Worm (Caenorhabditis elegans) whole organism, young adult: Measurements from ENCODE around the gene dhs-24.

Experiments used
- B0336.3 ChIP-seq: fragments of 200-800 bp; sonication (Bioruptor generic); IDR thresholded peaks from 2 replicates; pipeline ENCODE4 v1.3.6; 2022; ENCODE audit warnings: missing genetic modification characterization, missing compliant biosample characterization
- C06A6.2 ChIP-seq: fragments of 200-800 bp; sonication (Bioruptor generic); conservative IDR thresholded peaks from 2 replicates; pipeline ENCODE4 v1.3.6; 2022; ENCODE audit warnings: missing genetic modification characterization, missing compliant biosample characterization
- D2030.7 ChIP-seq: fragments of 200-800 bp; sonication (Bioruptor generic); IDR thresholded peaks from 2 replicates; pipeline ENCODE4 v1.3.6; 2022; ENCODE audit warnings: missing genetic modification reagents, missing genetic modification characterization, missing compliant biosample characterization
- F10E7.11 ChIP-seq: sonication (generic microtip); optimal IDR thresholded peaks from 2 replicates; lab custom pipeline; 2017; ENCODE audit warnings: mild to moderate bottlenecking, missing genetic modification characterization, moderate library complexity, missing compliant biosample characterization
- F23B12.7 ChIP-seq: sonication (generic microtip); optimal IDR thresholded peaks from 2 replicates; lab custom pipeline; 2017; ENCODE audit warnings: missing genetic modification characterization, mild to moderate bottlenecking, missing compliant biosample characterization, antibody characterized with exemption, moderate library complexity; ENCODE audit not compliant: insufficient read depth
- F39B2.1 ChIP-seq: fragments of 200-800 bp; sonication (Bioruptor generic); IDR thresholded peaks from 2 replicates; pipeline ENCODE4 v1.3.6; 2022; ENCODE audit warnings: missing genetic modification reagents, missing genetic modification characterization, missing compliant biosample characterization
- K11D2.4 ChIP-seq: fragments of 200-800 bp; sonication (Bioruptor generic); IDR thresholded peaks from 2 replicates; pipeline ENCODE4 v1.3.6; 2022; ENCODE audit warnings: missing genetic modification reagents, missing genetic modification characterization, missing compliant biosample characterization
- Y95B8A.8 ChIP-seq: fragments of 200-800 bp; sonication (Bioruptor generic); IDR thresholded peaks from 2 replicates; pipeline ENCODE4 v1.3.6; 2022; ENCODE audit warnings: missing genetic modification reagents, missing genetic modification characterization, missing compliant biosample characterization
- atf-7 ChIP-seq: sonication (generic microtip); optimal IDR thresholded peaks from 2 replicates; lab custom pipeline; 2017; ENCODE audit warnings: mild to moderate bottlenecking, missing genetic modification characterization, missing compliant biosample characterization
- cebp-1 ChIP-seq, 2 experiments: fragments of 200-800 bp in 1 of 2; sonication (Bioruptor generic) in 1 of 2; sonication (generic microtip) in 1 of 2; IDR thresholded peaks in 1 of 2; optimal IDR thresholded peaks in 1 of 2; 2 replicates each; pipeline versions ENCODE4 v1.3.6 to Lab custom; 2017 to 2022; ENCODE audit warnings: missing compliant biosample characterization in 2 of 2, missing genetic modification characterization in 2 of 2, mild to moderate bottlenecking in 1 of 2, missing genetic modification reagents in 1 of 2, moderate library complexity in 1 of 2
- cebp-2 ChIP-seq: fragments of 200-800 bp; sonication (Bioruptor generic); IDR thresholded peaks from 2 replicates; pipeline ENCODE4 v1.3.6; 2022; ENCODE audit warnings: missing genetic modification characterization, missing compliant biosample characterization
- ceh-27 ChIP-seq: fragments of 200-800 bp; sonication (Bioruptor generic); optimal IDR thresholded peaks from 2 replicates; lab custom pipeline; 2018; ENCODE audit warnings: mild to moderate bottlenecking, missing genetic modification characterization, moderate library complexity, missing compliant biosample characterization
- ceh-79 ChIP-seq: sonication (generic microtip); optimal IDR thresholded peaks from 2 replicates; lab custom pipeline; 2017; ENCODE audit warnings: mild to moderate bottlenecking, missing genetic modification characterization, missing compliant biosample characterization
- ceh-91 ChIP-seq: fragments of 200-800 bp; sonication (Bioruptor generic); IDR thresholded peaks from 2 replicates; pipeline ENCODE4 v1.3.6; 2022; ENCODE audit warnings: missing genetic modification reagents, missing genetic modification characterization, missing compliant biosample characterization
- egl-18 ChIP-seq: fragments of 200-800 bp; sonication (Bioruptor generic); IDR thresholded peaks from 2 replicates; pipeline ENCODE4 v1.3.6; 2022; ENCODE audit warnings: missing genetic modification reagents, missing genetic modification characterization, missing compliant biosample characterization
- hrde-1 ChIP-seq: sonication (generic microtip); optimal IDR thresholded peaks from 2 replicates; lab custom pipeline; 2016; ENCODE audit warnings: missing genetic modification characterization, mild to moderate bottlenecking, missing compliant biosample characterization, moderate library complexity, missing genotype, missing genetic modification reagents, borderline replicate concordance
- let-526 ChIP-seq: fragments of 200-800 bp; sonication (Bioruptor generic); IDR thresholded peaks from 2 replicates; pipeline ENCODE4 v1.3.6; 2022; ENCODE audit warnings: missing genetic modification reagents, missing genetic modification characterization, missing compliant biosample characterization
- let-607 ChIP-seq, 2 experiments: fragments of 200-800 bp in 1 of 2; sonication (Bioruptor generic) in 1 of 2; sonication (generic microtip) in 1 of 2; optimal IDR thresholded peaks; 2 replicates each; lab custom pipeline; 2016 to 2018; ENCODE audit warnings: mild to moderate bottlenecking in 2 of 2, missing compliant biosample characterization in 2 of 2, missing genetic modification characterization in 2 of 2, moderate library complexity in 2 of 2, missing genotype in 1 of 2
- lin-26 ChIP-seq: fragments of 200-800 bp; sonication (Bioruptor generic); IDR thresholded peaks from 2 replicates; pipeline ENCODE4 v1.3.6; 2022; ENCODE audit warnings: missing genetic modification reagents, missing genetic modification characterization, missing compliant biosample characterization
- madf-6 ChIP-seq: fragments of 200-800 bp; sonication (Bioruptor generic); IDR thresholded peaks from 2 replicates; pipeline ENCODE4 v1.3.6; 2022; ENCODE audit warnings: missing genetic modification reagents, missing genetic modification characterization, missing compliant biosample characterization
- mcd-1 ChIP-seq: fragments of 200-800 bp; sonication (Bioruptor generic); IDR thresholded peaks from 2 replicates; pipeline ENCODE4 v1.3.6; 2022; ENCODE audit warnings: missing genetic modification reagents, missing genetic modification characterization, missing compliant biosample characterization
- mxl-1 ChIP-seq: sonication (generic microtip); optimal IDR thresholded peaks from 2 replicates; lab custom pipeline; 2016; ENCODE audit warnings: missing genetic modification characterization, missing compliant biosample characterization
- nfyb-1 ChIP-seq: fragments of 200-800 bp; sonication (Bioruptor generic); IDR thresholded peaks from 2 replicates; pipeline ENCODE4 v1.3.6; 2022; ENCODE audit warnings: missing genetic modification reagents, missing genetic modification characterization, missing compliant biosample characterization
- nhr-179 ChIP-seq: sonication (generic microtip); optimal IDR thresholded peaks from 2 replicates; lab custom pipeline; 2016; ENCODE audit warnings: mild to moderate bottlenecking, missing genetic modification characterization, missing compliant biosample characterization
- nhr-80 ChIP-seq: sonication (generic microtip); optimal IDR thresholded peaks from 2 replicates; lab custom pipeline; 2016; ENCODE audit warnings: missing genetic modification characterization, missing compliant biosample characterization
- pbrm-1 ChIP-seq: fragments of 200-800 bp; sonication (Bioruptor generic); IDR thresholded peaks from 2 replicates; pipeline ENCODE4 v1.3.6; 2022; ENCODE audit warnings: missing genetic modification reagents, missing genetic modification characterization, missing compliant biosample characterization
- rcor-1 ChIP-seq: fragments of 200-800 bp; sonication (Bioruptor generic); IDR thresholded peaks from 2 replicates; pipeline ENCODE4 v1.3.6; 2022; ENCODE audit warnings: missing genetic modification reagents, missing genetic modification characterization, missing compliant biosample characterization
- rec-8 ChIP-seq, 2 experiments: sonication (generic microtip); optimal IDR thresholded peaks; 2 replicates each; lab custom pipeline; 2016; ENCODE audit warnings: mild to moderate bottlenecking in 2 of 2, missing genetic modification characterization in 2 of 2, missing genetic modification reagents in 2 of 2, missing genotype in 2 of 2, missing biosample characterization in 1 of 2, missing compliant biosample characterization in 1 of 2, moderate library complexity in 1 of 2
- repo-1 ChIP-seq: sonication (generic microtip); optimal IDR thresholded peaks from 2 replicates; lab custom pipeline; 2017; ENCODE audit warnings: mild to moderate bottlenecking, missing genetic modification characterization, missing compliant biosample characterization
- snpc-1.1 ChIP-seq: sonication (generic microtip); optimal IDR thresholded peaks from 2 replicates; lab custom pipeline; 2017; ENCODE audit warnings: missing genetic modification characterization, mild to moderate bottlenecking, missing compliant biosample characterization, antibody characterized with exemption, moderate library complexity, missing genotype, missing genetic modification reagents; ENCODE audit not compliant: insufficient read depth
- snpc-3.4 ChIP-seq: sonication (generic microtip); optimal IDR thresholded peaks from 2 replicates; lab custom pipeline; 2017; ENCODE audit warnings: missing genetic modification characterization, mild to moderate bottlenecking, missing compliant biosample characterization, antibody characterized with exemption, moderate library complexity, missing genotype, missing genetic modification reagents
- snpc-4 ChIP-seq, 5 experiments: fragments of 150-350 bp in 1 of 5; sonication (generic microtip) in 4 of 5; optimal IDR thresholded peaks; 2 replicates each; lab custom pipeline; 2014 to 2018; ENCODE audit warnings: missing genetic modification characterization in 5 of 5, missing biosample characterization in 3 of 5, antibody characterized with exemption in 2 of 5, mild to moderate bottlenecking in 2 of 5, missing compliant biosample characterization in 2 of 5, missing genotype in 2 of 5, moderate library complexity in 2 of 5, missing genetic modification reagents in 1 of 5
- somi-1 ChIP-seq: fragments of 200-800 bp; sonication (Bioruptor generic); optimal IDR thresholded peaks from 2 replicates; lab custom pipeline; 2018; ENCODE audit warnings: mild to moderate bottlenecking, missing genetic modification characterization, missing compliant biosample characterization
- tbx-9 ChIP-seq: sonication (generic microtip); optimal IDR thresholded peaks from 2 replicates; lab custom pipeline; 2016; ENCODE audit warnings: borderline replicate concordance, missing genetic modification characterization, inconsistent platforms, missing compliant biosample characterization
- ztf-18 ChIP-seq: sonication (generic microtip); optimal IDR thresholded peaks from 2 replicates; lab custom pipeline; 2016; ENCODE audit warnings: missing genotype, mild to moderate bottlenecking, missing genetic modification characterization, missing compliant biosample characterization
- ztf-22 ChIP-seq: fragments of 200-800 bp; sonication (Bioruptor generic); optimal IDR thresholded peaks from 2 replicates; lab custom pipeline; 2018; ENCODE audit warnings: mild to moderate bottlenecking, missing genetic modification characterization, moderate library complexity, missing compliant biosample characterization
- ztf-26 ChIP-seq: sonication (generic microtip); optimal IDR thresholded peaks from 2 replicates; lab custom pipeline; 2017; ENCODE audit warnings: missing genetic modification characterization, missing compliant biosample characterization

The dhs-24 gene

DNA sequence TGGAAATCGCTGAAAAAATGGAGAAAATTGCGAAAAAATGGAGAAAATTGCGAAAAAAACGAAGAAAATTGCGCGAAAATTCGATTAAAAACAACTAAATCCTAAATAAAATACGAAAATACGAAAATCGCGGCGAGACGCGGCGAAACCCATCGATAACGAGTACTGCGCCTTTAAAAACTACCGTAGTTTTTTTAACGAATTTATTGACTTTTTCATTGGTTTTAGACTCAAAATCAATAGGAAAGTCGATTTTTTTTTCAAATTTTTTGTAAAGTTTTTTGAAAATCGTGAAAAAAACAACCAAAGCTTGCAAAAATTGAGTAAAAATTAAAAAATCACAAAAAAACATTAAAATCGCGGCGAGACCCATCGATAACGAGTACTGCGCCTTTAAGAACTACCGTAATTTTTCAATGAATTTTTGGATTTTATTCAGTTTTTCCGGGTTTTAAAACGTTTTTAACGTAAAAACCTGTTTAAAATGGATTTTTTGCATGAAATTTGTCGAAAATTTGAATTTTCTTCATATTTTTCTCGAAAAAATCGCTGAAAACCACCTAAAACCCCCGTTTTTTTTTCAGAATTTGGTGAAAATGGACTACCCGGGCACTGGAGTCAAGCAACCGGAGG is 30.3 kb downstream of the dhs-24 start, which contains the start of the genes chk-2 and Y60A3A.19 (continued):
- TF ChIP-seq ztf-22 (no peak), snpc-4 (GFP tag; optimal IDR thresholded peaks at IDR 0.05; lab: Kevin White, UChicago) (no peak), snpc-4 (tag; optimal IDR thresholded peaks at IDR 0.05; lab: Kevin White, UChicago) (no peak), snpc-3.4 (no peak), K11D2.4 (GFP tag; lab: Robert Waterston, UW) (no peak), tbx-9 (tag; lab: Kevin White, UChicago) (no peak), snpc-1.1 (no peak), nhr-80 (tag; lab: Kevin White, UChicago) (no peak), repo-1 (tag; lab: Kevin White, UChicago) (no peak), mxl-1 (no peak), let-526 (GFP tag; lab: Robert Waterston, UW) (no peak), C06A6.2 (GFP tag; lab: Robert Waterston, UW) (no peak), ceh-79 (no peak), rec-8 (tag; optimal IDR thresholded peaks at IDR 0.05; lab: Kevin White, UChicago) (no peak), egl-18 (no peak), ceh-91 (peak; percentile 41; the same call in 1 of the 2 replicates)

DNA sequence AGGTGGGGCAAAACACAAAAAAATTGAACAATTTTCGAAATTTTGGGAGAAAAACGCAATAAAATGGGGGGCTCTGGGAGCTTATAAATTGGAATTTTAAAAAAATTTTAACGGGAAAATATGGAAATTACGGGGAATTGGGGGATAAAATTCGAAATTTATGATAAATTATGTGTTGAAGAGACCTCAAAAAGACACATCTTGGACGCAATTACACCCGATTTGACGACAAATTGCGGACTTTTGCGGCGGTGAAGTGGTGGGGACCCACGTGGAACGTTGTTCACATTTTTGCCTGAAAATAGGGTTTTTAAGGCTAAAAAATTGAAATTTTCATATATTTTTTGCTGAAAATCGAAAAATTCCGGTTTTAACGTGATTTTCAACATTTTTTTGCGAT is 37.6 kb downstream of the dhs-24 start:
- TF ChIP-seq ztf-26 (tag; lab: Kevin White, UChicago) (no peak), mcd-1 (GFP tag; lab: Robert Waterston, UW) (no peak), pbrm-1 (GFP tag; lab: Robert Waterston, UW) (no peak), cebp-2 (GFP tag; lab: Robert Waterston, UW) (no peak), Y95B8A.8 (GFP tag; lab: Robert Waterston, UW) (no peak), let-607 (tag; optimal IDR thresholded peaks at IDR 0.05; lab: Kevin White, UChicago) (peak; percentile 33 to 41), nfyb-1 (peak; percentile 25; the same call in 1 of the 2 replicates), rcor-1 (no peak), cebp-1 (GFP tag; IDR thresholded peaks at IDR 0.05; lab: Robert Waterston, UW) (no peak), cebp-1 (tag; optimal IDR thresholded peaks at IDR 0.05; lab: Kevin White, UChicago) (peak; percentile 15)

- no peak for TF ChIP-seq ceh-91
- no peak for TF ChIP-seq atf-7 (tag; lab: Kevin White, UChicago)
- no peak for TF ChIP-seq F10E7.11
- TF ChIP-seq ceh-27 (GFP tag; lab: Kevin White, UChicago): no peak
- no peak for TF ChIP-seq somi-1
- TF ChIP-seq nhr-179 (tag; lab: Kevin White, UChicago): no peak
- no peak for TF ChIP-seq lin-26 (GFP tag; lab: Robert Waterston, UW)
- no peak for TF ChIP-seq rcor-1
- TF ChIP-seq F23B12.7: no peak
- TF ChIP-seq madf-6 (GFP tag; lab: Robert Waterston, UW): no peak
- TF ChIP-seq hrde-1 (tag; lab: Kevin White, UChicago): no peak
- TF ChIP-seq snpc-4 (GFP tag; optimal IDR thresholded peaks at IDR 0.05; lab: Kevin White, UChicago): no peak
- no peak for TF ChIP-seq snpc-4 (tag; optimal IDR thresholded peaks at IDR 0.05; lab: Kevin White, UChicago)
- TF ChIP-seq egl-18: no peak
- no peak for TF ChIP-seq D2030.7 (GFP tag; lab: Robert Waterston, UW)
- no peak for TF ChIP-seq F39B2.1
- no peak for TF ChIP-seq ztf-18 (tag; lab: Kevin White, UChicago)
- TF ChIP-seq B0336.3 (GFP tag; lab: Robert Waterston, UW): no peak
Observed at ce11 chrV:19907365-19907764, 39.1 kb downstream of the dhs-24 start, which contains the start of gene fars-2. Gene fars-2 (minus strand): TSS chrV:19907434.
